Fruit fly (Drosophila melanogaster) whole organism, embryonic: ENCODE data around the gene Obp19a.
A peak's percentile ranks its signal among the peaks of the same experiment; 100 is the strongest.

Experiments
- ATbp ChIP-seq: fragments of 200-800 bp; sonication (Bioruptor generic); optimal IDR thresholded peaks from 2 replicates; lab custom pipeline; 2017; ENCODE audit warnings: missing biosample characterization, mild to moderate bottlenecking, missing genetic modification characterization, missing genetic modification reagents
- Awh ChIP-seq: fragments of 200-800 bp; sonication (Bioruptor generic); IDR thresholded peaks from 2 replicates; pipeline ENCODE4, ENCODE4 v1.3.6; 2022; ENCODE audit warnings: missing biosample characterization, missing genetic modification characterization
- B-H2 ChIP-seq: fragments of 200-800 bp; sonication (Bioruptor generic); optimal IDR thresholded peaks from 2 replicates; lab custom pipeline; 2018; ENCODE audit warnings: missing biosample characterization, mild to moderate bottlenecking, missing genetic modification characterization
- CG11560 ChIP-seq: fragments of 200-800 bp; sonication (Bioruptor generic); IDR thresholded peaks from 3 replicates; pipeline ENCODE4 v1.3.6; 2022; ENCODE audit warnings: missing biosample characterization, missing genetic modification characterization
- CG12071 ChIP-seq: fragments of 200-800 bp; sonication (Bioruptor generic); optimal IDR thresholded peaks from 3 replicates; lab custom pipeline; 2018; ENCODE audit warnings: missing biosample characterization, mild to moderate bottlenecking, missing genetic modification characterization
- CG12659 ChIP-seq: fragments of 200-800 bp; sonication (Bioruptor generic); optimal IDR thresholded peaks from 3 replicates; lab custom pipeline; 2017; ENCODE audit warnings: mild to moderate bottlenecking, missing biosample characterization, missing genetic modification reagents, missing genetic modification characterization
- CG14050 ChIP-seq: fragments of 200-800 bp; sonication (Bioruptor generic); IDR thresholded peaks from 3 replicates; pipeline ENCODE4 v1.3.6; 2022; ENCODE audit warnings: missing biosample characterization, missing genetic modification characterization
- CG15514 ChIP-seq: fragments of 200-800 bp; sonication (Bioruptor generic); optimal IDR thresholded peaks from 3 replicates; lab custom pipeline; 2017; ENCODE audit warnings: missing biosample characterization, missing genetic modification characterization, mild to moderate bottlenecking, moderate library complexity, missing genetic modification reagents
- CG17912 ChIP-seq: fragments of 200-800 bp; sonication (Bioruptor generic); optimal IDR thresholded peaks from 2 replicates; lab custom pipeline; 2018; ENCODE audit warnings: missing biosample characterization, mild to moderate bottlenecking, missing genetic modification characterization
- CG18011 ChIP-seq: fragments of 200-800 bp; sonication (Bioruptor generic); optimal IDR thresholded peaks from 2 replicates; lab custom pipeline; 2017; ENCODE audit warnings: missing biosample characterization, missing genetic modification characterization, mild to moderate bottlenecking, moderate library complexity, missing genotype
- CG2116 ChIP-seq: fragments of 200-800 bp; sonication (Bioruptor generic); optimal IDR thresholded peaks from 3 replicates; lab custom pipeline; 2018; ENCODE audit warnings: missing biosample characterization, mild to moderate bottlenecking, missing genetic modification characterization
- D19A ChIP-seq: fragments of 200-800 bp; optimal IDR thresholded peaks from 3 replicates; lab custom pipeline; 2019; ENCODE audit warnings: missing biosample characterization, mild to moderate bottlenecking, missing genetic modification characterization, moderate library complexity
- Dad ChIP-seq: fragments of 200-800 bp; sonication (Bioruptor generic); optimal IDR thresholded peaks from 3 replicates; lab custom pipeline; 2016; ENCODE audit warnings: missing biosample characterization, missing genetic modification characterization
- Dbx ChIP-seq: fragments of 200-800 bp; sonication (Bioruptor generic); IDR thresholded peaks from 3 replicates; pipeline ENCODE4 v1.3.6; 2022; ENCODE audit warnings: missing biosample characterization, missing genetic modification characterization
- Doc2 ChIP-seq: fragments of 200-800 bp; sonication (Bioruptor generic); IDR thresholded peaks from 2 replicates; pipeline ENCODE4 v1.3.6; 2022; ENCODE audit warnings: missing biosample characterization, missing genetic modification characterization
- Doc3 ChIP-seq: fragments of 200-800 bp; sonication (Bioruptor generic); IDR thresholded peaks from 3 replicates; pipeline ENCODE4 v1.3.6; 2022; ENCODE audit warnings: missing biosample characterization, missing genetic modification characterization; ENCODE audit not compliant: partially characterized antibody
- GATAe ChIP-seq: fragments of 200-800 bp; sonication (Bioruptor generic); conservative IDR thresholded peaks from 2 replicates; pipeline ENCODE4 v1.3.6; 2022; ENCODE audit warnings: missing biosample characterization, missing genetic modification characterization
- Hey ChIP-seq: fragments of 200-800 bp; sonication (Bioruptor generic); optimal IDR thresholded peaks from 3 replicates; lab custom pipeline; 2018; ENCODE audit warnings: missing biosample characterization, mild to moderate bottlenecking, missing genetic modification characterization
- Hr51 ChIP-seq, 2 experiments: fragments of 200-800 bp; sonication (Bioruptor generic); optimal IDR thresholded peaks; 2 replicates in 1 of 2; 3 replicates in 1 of 2; lab custom pipeline; 2016 to 2018; ENCODE audit warnings: missing biosample characterization in 2 of 2, missing genetic modification characterization in 2 of 2, mild to moderate bottlenecking in 1 of 2, moderate library complexity in 1 of 2
- Hr78 ChIP-seq, 2 experiments: fragments of 200-800 bp in 1 of 2; fragments of >200 bp in 1 of 2; sonication (Bioruptor generic) in 1 of 2; optimal IDR thresholded peaks; 2 replicates each; lab custom pipeline; 2017 to 2019; ENCODE audit warnings: missing biosample characterization in 2 of 2, missing genetic modification characterization in 2 of 2, mild to moderate bottlenecking in 1 of 2, moderate library complexity in 1 of 2
- Jarid2 ChIP-seq: fragments of 200-800 bp; sonication (Bioruptor generic); optimal IDR thresholded peaks from 3 replicates; lab custom pipeline; 2017; ENCODE audit warnings: mild to moderate bottlenecking, missing biosample characterization, missing genetic modification reagents, missing genetic modification characterization
- Lim3 ChIP-seq: fragments of 200-800 bp; sonication (Bioruptor generic); IDR thresholded peaks from 2 replicates; pipeline ENCODE4 v1.3.6; 2022; ENCODE audit warnings: missing biosample characterization, missing genetic modification characterization
- br ChIP-seq: fragments of >200 bp; optimal IDR thresholded peaks from 2 replicates; lab custom pipeline; 2017
- cg ChIP-seq: fragments of 200-800 bp; sonication (Bioruptor generic); optimal IDR thresholded peaks from 3 replicates; lab custom pipeline; 2019; ENCODE audit warnings: missing biosample characterization, mild to moderate bottlenecking, missing genetic modification characterization, moderate library complexity
- chif ChIP-seq, 2 experiments: fragments of 200-800 bp; sonication (Bioruptor generic); optimal IDR thresholded peaks; 3 replicates each; lab custom pipeline; 2016; ENCODE audit warnings: missing biosample characterization in 2 of 2, missing genetic modification characterization in 2 of 2
- crp ChIP-seq, 2 experiments: fragments of 200-800 bp; sonication (Bioruptor generic); optimal IDR thresholded peaks; 2 replicates in 1 of 2; 3 replicates in 1 of 2; lab custom pipeline; 2017; ENCODE audit warnings: missing biosample characterization in 2 of 2, missing genetic modification characterization in 2 of 2, mild to moderate bottlenecking in 1 of 2, moderate library complexity in 1 of 2
- dmrt11E ChIP-seq: fragments of 200-800 bp; sonication (Bioruptor generic); optimal IDR thresholded peaks from 3 replicates; lab custom pipeline; 2018; ENCODE audit warnings: missing biosample characterization, mild to moderate bottlenecking, missing genetic modification characterization, moderate library complexity
- dmrt99B ChIP-seq: fragments of 200-800 bp; sonication (Bioruptor generic); optimal IDR thresholded peaks from 2 replicates; lab custom pipeline; 2018; ENCODE audit warnings: missing biosample characterization, mild to moderate bottlenecking, missing genetic modification characterization, moderate library complexity
- ems ChIP-seq: fragments of 200-800 bp; sonication (Bioruptor generic); optimal IDR thresholded peaks from 3 replicates; lab custom pipeline; 2016; ENCODE audit warnings: missing biosample characterization, missing genetic modification characterization
- fd64A ChIP-seq: fragments of 200-800 bp; sonication (Bioruptor generic); optimal IDR thresholded peaks from 3 replicates; lab custom pipeline; 2018; ENCODE audit warnings: missing biosample characterization, mild to moderate bottlenecking, missing genetic modification characterization
- fru ChIP-seq: fragments of >200 bp; optimal IDR thresholded peaks from 2 replicates; lab custom pipeline; 2017
- gfzf ChIP-seq: fragments of 200-800 bp; sonication (Bioruptor generic); optimal IDR thresholded peaks from 2 replicates; lab custom pipeline; 2016; ENCODE audit warnings: missing biosample characterization, mild to moderate bottlenecking, missing genetic modification characterization, moderate library complexity
- odd ChIP-seq: fragments of 200-800 bp; sonication (Bioruptor generic); optimal IDR thresholded peaks from 2 replicates; lab custom pipeline; 2017; ENCODE audit warnings: missing biosample characterization, mild to moderate bottlenecking, missing genetic modification characterization
- pan ChIP-seq, 4 experiments: fragments of >200 bp in 3 of 4; fragments of 200-800 bp in 1 of 4; sonication (Bioruptor generic) in 1 of 4; optimal IDR thresholded peaks in 3 of 4; IDR thresholded peaks in 1 of 4; 2 replicates each; pipeline versions ENCODE4 v1.3.6 to Lab custom; 2017 to 2022; ENCODE audit warnings: missing biosample characterization in 2 of 4, missing genetic modification characterization in 2 of 4, mixed read lengths in 1 of 4
- pnt ChIP-seq: fragments of 200-800 bp; sonication (Bioruptor generic); optimal IDR thresholded peaks from 3 replicates; lab custom pipeline; 2016; ENCODE audit warnings: missing biosample characterization, missing genetic modification characterization
- pzg ChIP-seq: fragments of 200-800 bp; sonication (Bioruptor generic); optimal IDR thresholded peaks from 3 replicates; lab custom pipeline; 2018; ENCODE audit warnings: missing biosample characterization, mild to moderate bottlenecking, missing genetic modification characterization, moderate library complexity
- ro ChIP-seq: fragments of 200-800 bp; sonication (Bioruptor generic); IDR thresholded peaks from 2 replicates; pipeline ENCODE4 v1.3.6; 2022; ENCODE audit warnings: missing biosample characterization, missing genetic modification characterization
- row ChIP-seq: fragments of 200-800 bp; sonication (Bioruptor generic); IDR thresholded peaks from 3 replicates; pipeline ENCODE4 v1.3.6; 2022; ENCODE audit warnings: missing biosample characterization, missing genetic modification characterization
- slou ChIP-seq: fragments of 200-800 bp; sonication (Bioruptor generic); optimal IDR thresholded peaks from 3 replicates; lab custom pipeline; 2016; ENCODE audit warnings: missing biosample characterization, missing genetic modification characterization
- sr ChIP-seq: fragments of 200-800 bp; sonication (Bioruptor generic); IDR thresholded peaks from 3 replicates; pipeline ENCODE4 v1.3.6; 2022; ENCODE audit warnings: missing biosample characterization, missing genetic modification characterization
- sug ChIP-seq: fragments of 200-800 bp; optimal IDR thresholded peaks from 2 replicates; lab custom pipeline; 2019; ENCODE audit warnings: missing biosample characterization, mild to moderate bottlenecking, missing genetic modification characterization, moderate library complexity
- wdn ChIP-seq: fragments of 200-800 bp; sonication (Bioruptor generic); IDR thresholded peaks from 2 replicates; pipeline ENCODE4 v1.3.6; 2022; ENCODE audit warnings: missing biosample characterization, missing genetic modification characterization
- zfh1 ChIP-seq: fragments of 200-800 bp; sonication (Bioruptor generic); IDR thresholded peaks from 3 replicates; pipeline ENCODE4 v1.3.6; 2022; ENCODE audit warnings: missing biosample characterization, missing genetic modification characterization

Obp19a gene

dm6 chrX:20394066-20394913, 21.3 kb upstream of the Obp19a start, which contains the start of gene HERC2 (continued):
- TF ChIP-seq CG11560 (tag; lab: Robert Waterston, UW) (no peak), CG12071 (GFP tag; lab: Kevin White, UChicago) (no peak), Hr51 (GFP tag; optimal IDR thresholded peaks at IDR 0.05; lab: Kevin White, UChicago) (no peak), odd (no peak), dmrt11E (tag; lab: Kevin White, UChicago) (peak; percentile 6), slou (GFP tag; lab: Kevin White, UChicago) (no peak), CG15514 (GFP tag; lab: Kevin White, UChicago) (peak; percentile 12), CG18011 (GFP tag; lab: Kevin White, UChicago) (peak; percentile 36), CG2116 (GFP tag; lab: Kevin White, UChicago) (peak; percentile 67), B-H2 (no peak), Awh (GFP tag; lab: Robert Waterston, UW) (no peak), row (GFP tag; lab: Robert Waterston, UW) (peak; percentile 72), br (lab: Kevin White, UChicago) (no peak), Dbx (GFP tag; lab: Robert Waterston, UW) (peak; percentile 55), fru (lab: Kevin White, UChicago) (no peak), Jarid2 (GFP tag; lab: Kevin White, UChicago) (no peak), pan (optimal IDR thresholded peaks at IDR 0.05; lab: Kevin White, UChicago) (no peak), pan (GFP tag; optimal IDR thresholded peaks at IDR 0.05 in 1 of 2, IDR thresholded peaks at IDR 0.05 in 1 of 2) (peak in 1 of 2 experiments; percentile 56), D19A (tag; lab: Kevin White, UChicago) (no peak), CG14050 (GFP tag; lab: Robert Waterston, UW) (no peak), gfzf (GFP tag; lab: Kevin White, UChicago) (peak; percentile 33), sr (no peak), pzg (GFP tag; lab: Kevin White, UChicago) (peak; percentile 70), fd64A (GFP tag; lab: Kevin White, UChicago) (no peak), dmrt99B (tag; lab: Kevin White, UChicago) (no peak), ro (GFP tag; lab: Robert Waterston, UW) (no peak), Hey (no peak), Lim3 (GFP tag; lab: Robert Waterston, UW) (no peak), crp (GFP tag; optimal IDR thresholded peaks at IDR 0.05; lab: Kevin White, UChicago) (no peak), CG12659 (GFP tag; lab: Kevin White, UChicago) (peak; percentile 23), Doc3 (GFP tag; lab: Robert Waterston, UW) (peak; percentile 78), ems (GFP tag; lab: Kevin White, UChicago) (no peak), cg (GFP tag; lab: Kevin White, UChicago) (peak; percentile 5), CG17912 (GFP tag; lab: Kevin White, UChicago) (no peak), chif (GFP tag; optimal IDR thresholded peaks at IDR 0.05; lab: Kevin White, UChicago) (peak in 1 of 2 experiments; percentile 64), wdn (GFP tag; lab: Robert Waterston, UW) (no peak), Hr78 (GFP tag; optimal IDR thresholded peaks at IDR 0.05; lab: Kevin White, UChicago) (no peak), GATAe (GFP tag; lab: Robert Waterston, UW) (no peak), pnt (GFP tag; lab: Kevin White, UChicago) (peak; percentile 20), sug (no peak), ATbp (GFP tag; lab: Kevin White, UChicago) (no peak), zfh1 (GFP tag; lab: Robert Waterston, UW) (peak; percentile 50; the same call in 1 of the 3 replicates), Dad (GFP tag; lab: Kevin White, UChicago) (peak; percentile 34), Doc2 (GFP tag; lab: Robert Waterston, UW) (no peak)
